Fruit fly (Drosophila melanogaster): Measurements from ENCODE around the gene CG14322.

dm6 chr3R:17711646-17711975, 64.1 kb downstream of the CG14322 start:
- TF ChIP-seq pan (optimal IDR thresholded peaks at IDR 0.05) (no peak), CrebA (GFP tag; optimal IDR thresholded peaks at IDR 0.05; ENCODE audit: borderline replicate concordance) (no peak), Vsx2 (GFP tag; optimal IDR thresholded peaks at IDR 0.05; ENCODE audit: partially characterized antibody) (no peak), sv (GFP tag; optimal IDR thresholded peaks at IDR 0.05) (no peak), Abd-B (GFP tag; optimal IDR thresholded peaks at IDR 0.05) (no peak), N (GFP tag; optimal IDR thresholded peaks at IDR 0.05) (no peak)
